Worm (Caenorhabditis elegans): ENCODE data around the gene aqp-2.

Gene aqp-2

DNA sequence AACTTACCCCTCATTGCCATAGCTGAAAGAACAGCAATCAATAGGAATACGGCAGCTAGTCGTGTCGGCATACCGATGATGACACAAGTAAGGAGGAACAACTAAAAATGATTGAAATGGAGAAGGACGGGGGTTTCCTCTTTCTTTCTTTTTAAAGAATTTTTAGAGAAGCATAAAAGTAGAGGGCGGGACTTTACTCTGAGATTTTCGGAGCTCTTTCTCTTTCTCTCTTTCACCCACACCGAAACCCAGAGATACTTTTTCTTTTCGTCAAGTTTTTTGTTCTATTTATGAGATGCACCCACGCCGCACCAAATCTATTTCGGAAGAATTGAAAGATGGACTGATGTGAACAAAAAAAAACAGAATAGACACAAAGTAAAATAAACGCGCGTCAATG is 15.1 kb downstream of the aqp-2 start, which contains the start of gene T26C5.5:
T26C5.5 (minus strand) TSS at position 101 of the 400 bp plus-strand sequence.
- TF ChIP-seq tlf-1 (GFP tag; optimal IDR thresholded peaks at IDR 0.05) (no peak), F10E7.11 (tag; optimal IDR thresholded peaks at IDR 0.05) (no peak), pha-4 (tag; optimal IDR thresholded peaks at IDR 0.05) (no peak), lin-26 (GFP tag; IDR thresholded peaks at IDR 0.05) (no peak), attf-3 (GFP tag; conservative IDR thresholded peaks at IDR 0.05) (no peak), lag-1 (GFP tag; IDR thresholded peaks at IDR 0.05) (no peak), zim-3 (tag; optimal IDR thresholded peaks at IDR 0.05) (no peak), K12H6.12 (tag; optimal IDR thresholded peaks at IDR 0.05) (no peak), efl-1 (GFP tag; optimal IDR thresholded peaks at IDR 0.05) (no peak), let-607 (tag; optimal IDR thresholded peaks at IDR 0.05) (no peak), ceh-79 (tag; optimal IDR thresholded peaks at IDR 0.05) (no peak), sptf-2 (GFP tag; optimal IDR thresholded peaks at IDR 0.05) (no peak), madf-6 (GFP tag; IDR thresholded peaks at IDR 0.05) (no peak), hlh-12 (tag; optimal IDR thresholded peaks at IDR 0.05) (no peak), ztf-18 (tag; optimal IDR thresholded peaks at IDR 0.05) (no peak), K11D2.4 (GFP tag; IDR thresholded peaks at IDR 0.05) (no peak), ceh-91 (GFP tag; IDR thresholded peaks at IDR 0.05) (no peak), sdz-38 (tag; optimal IDR thresholded peaks at IDR 0.05) (no peak)

DNA sequence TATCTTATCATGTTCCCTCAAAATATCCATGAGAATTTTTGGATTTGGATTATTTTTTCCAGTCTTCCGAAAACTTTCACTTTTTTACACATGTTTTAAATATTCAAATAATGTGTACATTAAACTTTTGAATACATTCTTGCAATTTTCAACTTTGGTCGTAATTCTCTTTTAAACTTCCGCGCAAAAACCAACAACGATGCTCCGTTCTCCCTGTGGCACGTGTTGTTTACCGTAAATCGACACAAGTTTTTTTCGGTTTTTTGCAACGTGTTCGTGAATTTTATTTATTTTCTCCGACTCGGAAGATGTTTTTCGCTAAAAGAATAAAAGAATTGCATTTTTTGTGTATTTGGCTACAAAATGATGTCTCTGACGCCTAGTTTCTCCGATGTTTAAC is 19.0 kb downstream of the aqp-2 start:
- TF ChIP-seq F23B12.7 (tag; optimal IDR thresholded peaks at IDR 0.05; ENCODE audit: insufficient read depth) (peak; percentile 38), efl-1 (GFP tag; optimal IDR thresholded peaks at IDR 0.05) (peak; percentile 49), let-607 (tag; optimal IDR thresholded peaks at IDR 0.05) (peak; percentile 16 to 86), madf-6 (GFP tag; IDR thresholded peaks at IDR 0.05) (no peak), dpl-1 (GFP tag; optimal IDR thresholded peaks at IDR 0.05) (peak; percentile 25), T26A5.8 (tag; optimal IDR thresholded peaks at IDR 0.05) (no peak), pha-4 (tag; optimal IDR thresholded peaks at IDR 0.05) (peak; percentile 28), attf-3 (GFP tag; conservative IDR thresholded peaks at IDR 0.05) (peak; percentile 96), lin-35 (GFP tag; optimal IDR thresholded peaks at IDR 0.05) (peak in 1 of 3 experiments; percentile 76)

DNA sequence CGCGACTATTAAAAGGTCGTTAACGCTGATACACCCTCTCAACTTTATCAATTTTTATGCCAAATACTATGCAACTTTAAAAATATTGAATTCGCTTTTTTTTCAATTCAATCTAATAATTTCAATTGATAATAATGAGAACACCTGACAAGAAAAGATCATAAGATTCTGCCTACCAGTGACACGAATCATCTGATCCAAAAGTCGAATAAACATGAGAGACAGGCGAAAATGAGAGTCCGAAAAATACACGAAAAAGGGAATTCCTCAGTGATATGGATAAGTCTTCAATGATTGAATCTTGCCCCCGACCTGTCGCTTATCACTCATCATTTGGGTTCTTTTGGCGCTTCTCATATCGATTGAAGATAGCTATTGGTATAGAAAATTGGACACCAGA is 20.2 kb downstream of the aqp-2 start:
- TF ChIP-seq snpc-4 (GFP tag; optimal IDR thresholded peaks at IDR 0.05): no peak
- no peak for TF ChIP-seq snpc-4 (tag; optimal IDR thresholded peaks at IDR 0.05)
- TF ChIP-seq zim-3 (tag; optimal IDR thresholded peaks at IDR 0.05): no peak
- TF ChIP-seq Y79H2A.3 (GFP tag; conservative IDR thresholded peaks at IDR 0.05): no peak
- TF ChIP-seq aptf-2 (GFP tag; conservative IDR thresholded peaks at IDR 0.05): no peak
- TF ChIP-seq ets-4 (GFP tag; optimal IDR thresholded peaks at IDR 0.05): no peak

DNA sequence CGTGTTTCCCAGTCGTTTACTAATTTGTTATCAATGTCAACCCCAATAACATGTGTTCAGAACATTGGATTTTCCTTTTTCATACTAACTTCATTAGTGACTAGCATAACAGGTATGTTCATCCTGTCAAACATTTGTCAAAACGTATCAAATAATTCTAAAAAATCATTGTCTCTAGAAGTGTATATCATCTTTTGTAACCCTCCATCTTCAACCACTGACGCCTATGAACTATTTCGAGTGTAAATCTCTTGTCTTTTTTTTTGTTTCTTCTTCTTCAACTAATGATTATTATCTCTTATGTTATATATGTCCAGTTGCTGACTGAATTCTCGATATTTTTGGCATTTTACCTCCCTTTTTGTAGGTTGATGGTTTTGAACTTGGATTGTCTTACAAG is 24.1 kb downstream of the aqp-2 start:
- no peak for TF ChIP-seq ets-4 (GFP tag; optimal IDR thresholded peaks at IDR 0.05)
- no peak for TF ChIP-seq snpc-1.3 (tag; optimal IDR thresholded peaks at IDR 0.05; ENCODE audit: insufficient read depth)
- no peak for TF ChIP-seq snpc-4 (GFP tag; optimal IDR thresholded peaks at IDR 0.05)
- no peak for TF ChIP-seq snpc-4 (tag; optimal IDR thresholded peaks at IDR 0.05)
- no peak for TF ChIP-seq tbp1 (GFP tag; optimal IDR thresholded peaks at IDR 0.05)
- no peak for TF ChIP-seq egl-18 (GFP tag; IDR thresholded peaks at IDR 0.05)
- no peak for TF ChIP-seq egrh-3 (GFP tag; IDR thresholded peaks at IDR 0.05)

DNA sequence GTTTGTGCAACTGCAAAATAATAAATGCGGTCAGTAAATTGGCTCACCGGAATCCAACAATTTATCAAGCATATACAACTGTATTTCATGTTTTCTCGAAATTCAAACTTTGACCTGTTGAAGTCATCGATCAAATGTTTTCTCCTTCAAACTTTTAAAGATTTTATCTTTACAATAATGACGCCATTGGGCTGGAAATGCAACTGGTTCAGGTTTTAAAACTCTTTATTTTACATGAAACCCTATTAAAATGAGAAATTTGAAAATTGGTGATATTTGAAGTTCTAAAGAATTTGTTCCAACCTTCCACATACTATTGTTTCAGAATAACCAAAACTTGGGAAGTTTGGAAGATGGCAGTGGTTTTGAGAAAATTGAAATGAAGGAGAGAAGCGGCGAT is 24.8 kb downstream of the aqp-2 start:
- TF ChIP-seq tlf-1 (GFP tag; optimal IDR thresholded peaks at IDR 0.05) (no peak), nfyb-1 (GFP tag; IDR thresholded peaks at IDR 0.05) (no peak), unc-130 (GFP tag; optimal IDR thresholded peaks at IDR 0.05) (no peak), die-1 (tag; optimal IDR thresholded peaks at IDR 0.05) (no peak), atf-7 (tag; optimal IDR thresholded peaks at IDR 0.05) (no peak), hsf-1 (GFP tag; IDR thresholded peaks at IDR 0.05) (no peak), snpc-4 (GFP tag; optimal IDR thresholded peaks at IDR 0.05) (no peak), snpc-4 (tag; optimal IDR thresholded peaks at IDR 0.05) (no peak), C06A6.2 (GFP tag; conservative IDR thresholded peaks at IDR 0.05) (no peak), egl-44 (GFP tag; IDR thresholded peaks at IDR 0.05) (no peak), sptf-2 (GFP tag; optimal IDR thresholded peaks at IDR 0.05) (no peak)
